Worm (Caenorhabditis elegans) whole organism, young adult: ENCODE results near the gene R11D1.12.

Experiments used
- B0035.1 ChIP-seq: sonication (generic microtip); optimal IDR thresholded peaks from 2 replicates; lab custom pipeline; 2016; ENCODE audit warnings: missing genetic modification characterization, mild to moderate bottlenecking, missing compliant biosample characterization, missing genotype, missing genetic modification reagents
- B0261.1 ChIP-seq: sonication (generic microtip); optimal IDR thresholded peaks from 2 replicates; lab custom pipeline; 2016; ENCODE audit warnings: mild to moderate bottlenecking, missing genetic modification characterization, moderate library complexity, missing compliant biosample characterization
- D2030.7 ChIP-seq: fragments of 200-800 bp; sonication (Bioruptor generic); IDR thresholded peaks from 2 replicates; pipeline ENCODE4 v1.3.6; 2022; ENCODE audit warnings: missing genetic modification reagents, missing genetic modification characterization, missing compliant biosample characterization
- F22D6.2 ChIP-seq: sonication (generic microtip); optimal IDR thresholded peaks from 2 replicates; lab custom pipeline; 2016; ENCODE audit warnings: mild to moderate bottlenecking, missing genetic modification characterization, missing compliant biosample characterization
- F55B11.4 ChIP-seq: sonication (generic microtip); optimal IDR thresholded peaks from 2 replicates; lab custom pipeline; 2016; ENCODE audit warnings: missing compliant biosample characterization, missing genetic modification characterization, borderline replicate concordance; ENCODE audit not compliant: insufficient read depth
- F57C9.4 ChIP-seq: sonication (generic microtip); optimal IDR thresholded peaks from 2 replicates; lab custom pipeline; 2017; ENCODE audit warnings: mild to moderate bottlenecking, missing genetic modification characterization, missing compliant biosample characterization
- K11D2.4 ChIP-seq: fragments of 200-800 bp; sonication (Bioruptor generic); IDR thresholded peaks from 2 replicates; pipeline ENCODE4 v1.3.6; 2022; ENCODE audit warnings: missing genetic modification reagents, missing genetic modification characterization, missing compliant biosample characterization
- K12H6.12 ChIP-seq: fragments of 200-800 bp; sonication (Bioruptor generic); optimal IDR thresholded peaks from 2 replicates; lab custom pipeline; 2018; ENCODE audit warnings: mild to moderate bottlenecking, missing genetic modification characterization, missing compliant biosample characterization
- T07F8.4 ChIP-seq: sonication (generic microtip); optimal IDR thresholded peaks from 2 replicates; lab custom pipeline; 2016; ENCODE audit warnings: mild to moderate bottlenecking, missing genetic modification characterization, moderate library complexity, missing compliant biosample characterization
- Y95B8A.8 ChIP-seq: fragments of 200-800 bp; sonication (Bioruptor generic); IDR thresholded peaks from 2 replicates; pipeline ENCODE4 v1.3.6; 2022; ENCODE audit warnings: missing genetic modification reagents, missing genetic modification characterization, missing compliant biosample characterization
- atf-7 ChIP-seq: sonication (generic microtip); optimal IDR thresholded peaks from 2 replicates; lab custom pipeline; 2017; ENCODE audit warnings: mild to moderate bottlenecking, missing genetic modification characterization, missing compliant biosample characterization
- attf-3 ChIP-seq: fragments of 200-800 bp; sonication (Bioruptor generic); conservative IDR thresholded peaks from 2 replicates; pipeline ENCODE4 v1.3.6; 2022; ENCODE audit warnings: missing genetic modification reagents, missing genetic modification characterization, missing compliant biosample characterization
- cebp-1 ChIP-seq, 2 experiments: fragments of 200-800 bp in 1 of 2; sonication (Bioruptor generic) in 1 of 2; sonication (generic microtip) in 1 of 2; IDR thresholded peaks in 1 of 2; optimal IDR thresholded peaks in 1 of 2; 2 replicates each; pipeline versions ENCODE4 v1.3.6 to Lab custom; 2017 to 2022; ENCODE audit warnings: missing compliant biosample characterization in 2 of 2, missing genetic modification characterization in 2 of 2, mild to moderate bottlenecking in 1 of 2, missing genetic modification reagents in 1 of 2, moderate library complexity in 1 of 2
- cebp-2 ChIP-seq: fragments of 200-800 bp; sonication (Bioruptor generic); IDR thresholded peaks from 2 replicates; pipeline ENCODE4 v1.3.6; 2022; ENCODE audit warnings: missing genetic modification characterization, missing compliant biosample characterization
- ceh-40 ChIP-seq: fragments of 200-800 bp; sonication (Bioruptor generic); IDR thresholded peaks from 2 replicates; pipeline ENCODE4 v1.3.6; 2022; ENCODE audit warnings: missing genetic modification characterization, missing compliant biosample characterization
- chd-7 ChIP-seq: sonication (generic microtip); optimal IDR thresholded peaks from 2 replicates; lab custom pipeline; 2016; ENCODE audit warnings: mild to moderate bottlenecking, missing genetic modification characterization, moderate library complexity, missing compliant biosample characterization
- die-1 ChIP-seq: sonication (generic microtip); optimal IDR thresholded peaks from 2 replicates; lab custom pipeline; 2016; ENCODE audit warnings: missing genotype, mild to moderate bottlenecking, missing genetic modification characterization, missing compliant biosample characterization
- egl-18 ChIP-seq: fragments of 200-800 bp; sonication (Bioruptor generic); IDR thresholded peaks from 2 replicates; pipeline ENCODE4 v1.3.6; 2022; ENCODE audit warnings: missing genetic modification reagents, missing genetic modification characterization, missing compliant biosample characterization
- egrh-3 ChIP-seq: fragments of 200-800 bp; sonication (Bioruptor generic); IDR thresholded peaks from 2 replicates; pipeline ENCODE4 v1.3.6; 2022; ENCODE audit warnings: missing genetic modification reagents, missing genetic modification characterization, missing compliant biosample characterization
- ets-4 ChIP-seq: fragments of 200-800 bp; sonication (Bioruptor generic); optimal IDR thresholded peaks from 2 replicates; lab custom pipeline; 2018; ENCODE audit warnings: mild to moderate bottlenecking, missing genetic modification characterization, missing compliant biosample characterization
- fkh-3 ChIP-seq: sonication (generic microtip); optimal IDR thresholded peaks from 2 replicates; lab custom pipeline; 2016; ENCODE audit warnings: mild to moderate bottlenecking, missing genetic modification characterization, missing compliant biosample characterization
- him-1 ChIP-seq: sonication (generic microtip); optimal IDR thresholded peaks from 2 replicates; lab custom pipeline; 2016; ENCODE audit warnings: missing genotype, missing genetic modification reagents, missing genetic modification characterization, missing compliant biosample characterization
- hrde-1 ChIP-seq: sonication (generic microtip); optimal IDR thresholded peaks from 2 replicates; lab custom pipeline; 2016; ENCODE audit warnings: missing genetic modification characterization, mild to moderate bottlenecking, missing compliant biosample characterization, moderate library complexity, missing genotype, missing genetic modification reagents, borderline replicate concordance
- hsf-1 ChIP-seq: fragments of 200-800 bp; sonication (Bioruptor generic); IDR thresholded peaks from 2 replicates; pipeline ENCODE4 v1.3.6; 2022; ENCODE audit warnings: missing genetic modification reagents, missing genetic modification characterization, missing compliant biosample characterization
- lag-1 ChIP-seq: fragments of 200-800 bp; sonication (Bioruptor generic); IDR thresholded peaks from 2 replicates; pipeline ENCODE4 v1.3.6; 2022; ENCODE audit warnings: missing genetic modification reagents, missing genetic modification characterization, missing compliant biosample characterization
- lin-40 ChIP-seq: sonication (generic microtip); optimal IDR thresholded peaks from 2 replicates; lab custom pipeline; 2016; ENCODE audit warnings: missing genetic modification characterization, mild to moderate bottlenecking, missing compliant biosample characterization, missing genotype, missing genetic modification reagents
- lin-54 ChIP-seq: fragments of 200-800 bp; sonication (Bioruptor generic); optimal IDR thresholded peaks from 2 replicates; lab custom pipeline; 2018; ENCODE audit warnings: mild to moderate bottlenecking, missing genetic modification characterization, missing compliant biosample characterization
- lir-1 ChIP-seq: fragments of 200-800 bp; sonication (Bioruptor generic); conservative IDR thresholded peaks from 2 replicates; pipeline ENCODE4 v1.3.6; 2022; ENCODE audit warnings: missing genetic modification reagents, missing genetic modification characterization, missing compliant biosample characterization
- lsl-1 ChIP-seq: fragments of 200-800 bp; sonication (Bioruptor generic); optimal IDR thresholded peaks from 2 replicates; lab custom pipeline; 2018; ENCODE audit warnings: mild to moderate bottlenecking, missing genetic modification characterization, moderate library complexity, missing compliant biosample characterization
- madf-8 ChIP-seq: fragments of 200-800 bp; sonication (Bioruptor generic); conservative IDR thresholded peaks from 2 replicates; pipeline ENCODE4 v1.3.6; 2022; ENCODE audit warnings: missing genetic modification reagents, missing genetic modification characterization, missing compliant biosample characterization
- mcd-1 ChIP-seq: fragments of 200-800 bp; sonication (Bioruptor generic); IDR thresholded peaks from 2 replicates; pipeline ENCODE4 v1.3.6; 2022; ENCODE audit warnings: missing genetic modification reagents, missing genetic modification characterization, missing compliant biosample characterization
- mel-28 ChIP-seq: sonication (generic microtip); optimal IDR thresholded peaks from 2 replicates; lab custom pipeline; 2016; ENCODE audit warnings: borderline replicate concordance, mild to moderate bottlenecking, missing genetic modification characterization, missing compliant biosample characterization
- mxl-1 ChIP-seq: sonication (generic microtip); optimal IDR thresholded peaks from 2 replicates; lab custom pipeline; 2016; ENCODE audit warnings: missing genetic modification characterization, missing compliant biosample characterization
- nfyb-1 ChIP-seq: fragments of 200-800 bp; sonication (Bioruptor generic); IDR thresholded peaks from 2 replicates; pipeline ENCODE4 v1.3.6; 2022; ENCODE audit warnings: missing genetic modification reagents, missing genetic modification characterization, missing compliant biosample characterization
- nhr-120 ChIP-seq: fragments of 200-800 bp; sonication (Bioruptor generic); IDR thresholded peaks from 2 replicates; pipeline ENCODE4 v1.3.6; 2022; ENCODE audit warnings: missing genetic modification characterization, missing compliant biosample characterization
- nhr-179 ChIP-seq: sonication (generic microtip); optimal IDR thresholded peaks from 2 replicates; lab custom pipeline; 2016; ENCODE audit warnings: mild to moderate bottlenecking, missing genetic modification characterization, missing compliant biosample characterization
- nhr-80 ChIP-seq: sonication (generic microtip); optimal IDR thresholded peaks from 2 replicates; lab custom pipeline; 2016; ENCODE audit warnings: missing genetic modification characterization, missing compliant biosample characterization
- pha-4 ChIP-seq: fragments of 150-350 bp; sonication (generic microtip); optimal IDR thresholded peaks from 2 replicates; lab custom pipeline; 2014; ENCODE audit warnings: missing biosample characterization, missing genetic modification reagents, missing genetic modification characterization
- rcor-1 ChIP-seq: fragments of 200-800 bp; sonication (Bioruptor generic); IDR thresholded peaks from 2 replicates; pipeline ENCODE4 v1.3.6; 2022; ENCODE audit warnings: missing genetic modification reagents, missing genetic modification characterization, missing compliant biosample characterization
- snpc-1.1 ChIP-seq: sonication (generic microtip); optimal IDR thresholded peaks from 2 replicates; lab custom pipeline; 2017; ENCODE audit warnings: missing genetic modification characterization, mild to moderate bottlenecking, missing compliant biosample characterization, antibody characterized with exemption, moderate library complexity, missing genotype, missing genetic modification reagents; ENCODE audit not compliant: insufficient read depth
- snpc-1.3 ChIP-seq: sonication (generic microtip); optimal IDR thresholded peaks from 2 replicates; lab custom pipeline; 2017; ENCODE audit warnings: missing genetic modification characterization, mild to moderate bottlenecking, missing compliant biosample characterization, antibody characterized with exemption, moderate library complexity, missing genotype, missing genetic modification reagents; ENCODE audit not compliant: insufficient read depth
- somi-1 ChIP-seq: fragments of 200-800 bp; sonication (Bioruptor generic); optimal IDR thresholded peaks from 2 replicates; lab custom pipeline; 2018; ENCODE audit warnings: mild to moderate bottlenecking, missing genetic modification characterization, missing compliant biosample characterization
- sptf-2 ChIP-seq: fragments of 200-800 bp; sonication (Bioruptor generic); optimal IDR thresholded peaks from 2 replicates; lab custom pipeline; 2018; ENCODE audit warnings: mild to moderate bottlenecking, missing genetic modification characterization, missing compliant biosample characterization
- tbp1 ChIP-seq: fragments of 200-800 bp; sonication (Bioruptor generic); optimal IDR thresholded peaks from 2 replicates; lab custom pipeline; 2018; ENCODE audit warnings: mild to moderate bottlenecking, missing genetic modification characterization, missing compliant biosample characterization
- xnd-1 ChIP-seq: sonication (generic microtip); optimal IDR thresholded peaks from 2 replicates; lab custom pipeline; 2016; ENCODE audit warnings: missing genotype, missing genetic modification reagents, missing genetic modification characterization, missing compliant biosample characterization
- ztf-22 ChIP-seq: fragments of 200-800 bp; sonication (Bioruptor generic); optimal IDR thresholded peaks from 2 replicates; lab custom pipeline; 2018; ENCODE audit warnings: mild to moderate bottlenecking, missing genetic modification characterization, moderate library complexity, missing compliant biosample characterization
- ztf-26 ChIP-seq: sonication (generic microtip); optimal IDR thresholded peaks from 2 replicates; lab custom pipeline; 2017; ENCODE audit warnings: missing genetic modification characterization, missing compliant biosample characterization
- ztf-28 ChIP-seq: fragments of 200-800 bp; sonication (Bioruptor generic); IDR thresholded peaks from 2 replicates; pipeline ENCODE4 v1.3.6; 2022; ENCODE audit warnings: missing genetic modification reagents, missing genetic modification characterization, missing compliant biosample characterization
- ztf-6 ChIP-seq: fragments of 200-800 bp; sonication (Bioruptor generic); IDR thresholded peaks from 2 replicates; pipeline ENCODE4 v1.3.6; 2022; ENCODE audit warnings: missing genetic modification reagents, missing genetic modification characterization, missing compliant biosample characterization

The R11D1.12 gene

DNA sequence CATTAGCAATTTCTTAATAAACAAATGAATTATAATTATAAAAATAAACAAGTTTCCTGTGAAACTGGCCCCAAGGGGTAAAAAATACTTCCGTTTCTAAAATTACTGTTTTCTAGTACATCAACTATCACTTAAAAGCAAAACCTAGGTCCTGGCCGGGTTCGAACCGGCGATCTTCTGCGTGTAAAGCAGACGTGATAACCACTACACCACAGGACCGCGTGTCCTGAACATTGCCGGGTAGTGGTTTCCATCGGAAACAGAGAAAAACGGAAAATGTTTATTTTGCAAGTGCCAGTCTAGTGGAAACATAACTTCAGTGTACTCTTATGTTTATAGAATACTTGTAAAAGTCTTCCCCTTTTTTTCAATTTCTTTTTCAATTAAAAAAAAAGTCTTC is 42.6 kb downstream of the R11D1.12 start (continued):
- TF ChIP-seq K11D2.4, result no peak
- no peak for TF ChIP-seq ztf-28 (GFP tag; lab: Robert Waterston, UW)
- TF ChIP-seq nhr-80 (tag; lab: Kevin White, UChicago), result no peak
- no peak for TF ChIP-seq atf-7 (tag; lab: Kevin White, UChicago)
- 0 out of 2 replicates have a peak, but pooled peaks have one; percentile 32 for TF ChIP-seq ceh-40
- no peak for TF ChIP-seq nfyb-1 (GFP tag; lab: Robert Waterston, UW)
- TF ChIP-seq pha-4 (tag; lab: Kevin White, UChicago), result no peak
- TF ChIP-seq him-1 (tag; lab: Kevin White, UChicago), result no peak
- peak; percentile 21 for TF ChIP-seq nhr-179 (tag; lab: Kevin White, UChicago)
- TF ChIP-seq B0261.1 (tag; lab: Kevin White, UChicago), result peak; percentile 66
- TF ChIP-seq egl-18 (GFP tag; lab: Robert Waterston, UW), result no peak
- TF ChIP-seq cebp-2 (GFP tag; lab: Robert Waterston, UW), result no peak
- no peak for TF ChIP-seq egrh-3 (GFP tag; lab: Robert Waterston, UW)
- no peak for TF ChIP-seq sptf-2 (GFP tag; lab: Kevin White, UChicago)
- no peak for TF ChIP-seq rcor-1
- peak; percentile 88 for TF ChIP-seq tbp1
- TF ChIP-seq F22D6.2, result no peak
- no peak for TF ChIP-seq ztf-22
- peak; percentile 40 for TF ChIP-seq snpc-1.3
- TF ChIP-seq hrde-1 (tag; lab: Kevin White, UChicago), result no peak
- no peak for TF ChIP-seq ztf-6 (GFP tag; lab: Robert Waterston, UW)
- TF ChIP-seq B0035.1 (tag; lab: Kevin White, UChicago), result no peak
- TF ChIP-seq ztf-26, result no peak
- no peak for TF ChIP-seq F57C9.4
- TF ChIP-seq hsf-1 (GFP tag; lab: Robert Waterston, UW), result no peak
- no peak for TF ChIP-seq F55B11.4
- TF ChIP-seq mxl-1, result peak; percentile 29
- no peak for TF ChIP-seq mcd-1 (GFP tag; lab: Robert Waterston, UW)
- no peak for TF ChIP-seq mel-28
- no peak for TF ChIP-seq snpc-1.1 (tag; lab: Kevin White, UChicago)
- no peak for TF ChIP-seq lin-40 (tag; lab: Kevin White, UChicago)
- TF ChIP-seq xnd-1, result no peak
- TF ChIP-seq K12H6.12 (tag; lab: Kevin White, UChicago), result no peak
- TF ChIP-seq lin-54 (GFP tag; lab: Kevin White, UChicago), result no peak
- TF ChIP-seq attf-3, result no peak
- TF ChIP-seq lsl-1 (GFP tag; lab: Kevin White, UChicago), result no peak
- no peak for TF ChIP-seq fkh-3 (tag; lab: Kevin White, UChicago)
- no peak for TF ChIP-seq D2030.7
- TF ChIP-seq madf-8 (GFP tag; lab: Robert Waterston, UW), result no peak
- TF ChIP-seq cebp-1 (GFP tag; IDR thresholded peaks at IDR 0.05; lab: Robert Waterston, UW), result no peak
- TF ChIP-seq cebp-1 (tag; optimal IDR thresholded peaks at IDR 0.05; lab: Kevin White, UChicago), result no peak
- no peak for TF ChIP-seq T07F8.4 (tag; lab: Kevin White, UChicago)
- no peak for TF ChIP-seq ets-4 (GFP tag; lab: Kevin White, UChicago)
- TF ChIP-seq somi-1 (GFP tag; lab: Kevin White, UChicago), result no peak
- TF ChIP-seq lir-1, result no peak
- TF ChIP-seq lag-1, result no peak
- TF ChIP-seq chd-7 (tag; lab: Kevin White, UChicago), result no peak
- TF ChIP-seq die-1 (tag; lab: Kevin White, UChicago), result no peak
- no peak for TF ChIP-seq Y95B8A.8
- no peak for TF ChIP-seq nhr-120 (GFP tag; lab: Robert Waterston, UW)
